Worm (Caenorhabditis elegans): ENCODE results near the gene ndua-1.

The ndua-1 gene

ce11 chrV:20829511-20829910 is 22.2 kb downstream of the ndua-1 start, which contains the start of gene num-1:
Gene num-1, plus strand, starts transcription at chrV:20829811.
- TF ChIP-seq aly-2 (tag; optimal IDR thresholded peaks at IDR 0.05) (no peak), ztf-1 (GFP tag; conservative IDR thresholded peaks at IDR 0.05) (no peak), lin-13 (GFP tag; optimal IDR thresholded peaks at IDR 0.05) (no peak), mdl-1 (tag; optimal IDR thresholded peaks at IDR 0.05) (no peak), elt-3 (tag; optimal IDR thresholded peaks at IDR 0.05) (no peak), sma-3 (GFP tag; optimal IDR thresholded peaks at IDR 0.05) (no peak), ZK546.5 (tag; optimal IDR thresholded peaks at IDR 0.05) (no peak)

- peak in 1 of 2 experiments; percentile 69 for TF ChIP-seq mdl-1 (tag; optimal IDR thresholded peaks at IDR 0.05)
- peak; percentile 3 for TF ChIP-seq fos-1 (tag; optimal IDR thresholded peaks at IDR 0.05)
- peak; percentile 44 for TF ChIP-seq ceh-82 (tag; optimal IDR thresholded peaks at IDR 0.05)
- TF ChIP-seq Y55F3AM.14 (GFP tag; optimal IDR thresholded peaks at IDR 0.05), result peak; percentile 45
- TF ChIP-seq C34F6.9 (tag; optimal IDR thresholded peaks at IDR 0.05), result peak; percentile 93
- no peak for TF ChIP-seq ztf-11 (tag; optimal IDR thresholded peaks at IDR 0.05)
- TF ChIP-seq unc-55 (GFP tag; optimal IDR thresholded peaks at IDR 0.05), result peak; percentile 98
- no peak for TF ChIP-seq nhr-10 (tag; optimal IDR thresholded peaks at IDR 0.05)
- no peak for TF ChIP-seq R02D3.7 (tag; optimal IDR thresholded peaks at IDR 0.05)
- TF ChIP-seq nhr-129 (tag; optimal IDR thresholded peaks at IDR 0.05), result peak; percentile 82
- TF ChIP-seq lin-13 (GFP tag; optimal IDR thresholded peaks at IDR 0.05), result peak; percentile 55
- peak; percentile 43 for TF ChIP-seq egl-27 (tag; optimal IDR thresholded peaks at IDR 0.05)
- peak; percentile 78 for TF ChIP-seq nhr-6 (tag; optimal IDR thresholded peaks at IDR 0.05)
- TF ChIP-seq nhr-237 (tag; optimal IDR thresholded peaks at IDR 0.05), result no peak
- peak; percentile 40 to 77 for TF ChIP-seq lsy-2 (tag; optimal IDR thresholded peaks at IDR 0.05)
- TF ChIP-seq gmeb-1 (tag; optimal IDR thresholded peaks at IDR 0.05), result no peak
- peak; percentile 74 for TF ChIP-seq crh-2 (tag; optimal IDR thresholded peaks at IDR 0.05)
- TF ChIP-seq zag-1 (tag; optimal IDR thresholded peaks at IDR 0.05), result peak; percentile 56
- peak; percentile 83 for TF ChIP-seq lin-11 (tag; optimal IDR thresholded peaks at IDR 0.05)
- TF ChIP-seq F13H6.1 (tag; optimal IDR thresholded peaks at IDR 0.05), result peak; percentile 26
- peak; percentile 30 for TF ChIP-seq sem-4 (tag; optimal IDR thresholded peaks at IDR 0.05)
- TF ChIP-seq nhr-21 (tag; optimal IDR thresholded peaks at IDR 0.05), result no peak
Measured at ce11 chrV:20828820-20829219, 22.9 kb downstream of the ndua-1 start, which contains the start of gene sbt-1. Gene sbt-1, minus strand, starts transcription at chrV:20828881.

- TF ChIP-seq nhr-129 (tag; optimal IDR thresholded peaks at IDR 0.05) (no peak), ceh-16 (tag; optimal IDR thresholded peaks at IDR 0.05) (no peak), crh-2 (tag; optimal IDR thresholded peaks at IDR 0.05) (no peak), nhr-77 (tag; optimal IDR thresholded peaks at IDR 0.05) (no peak), nhr-25 (tag; optimal IDR thresholded peaks at IDR 0.05) (no peak), nhr-11 (tag; optimal IDR thresholded peaks at IDR 0.05) (no peak), F13H6.1 (tag; optimal IDR thresholded peaks at IDR 0.05) (no peak)
Measured at ce11 chrV:20826618-20827017, 25.1 kb downstream of the ndua-1 start.

ce11 chrV:20824962-20825609 is 26.6 kb downstream of the ndua-1 start, which contains the start of the genes gcy-22 and grl-14:
Gene gcy-22, minus strand, starts transcription at chrV:20825062.
Gene grl-14, plus strand, starts transcription at chrV:20825559.
- TF ChIP-seq unc-62 (GFP tag; optimal IDR thresholded peaks at IDR 0.05), result no peak
- no peak for TF ChIP-seq unc-55 (GFP tag; optimal IDR thresholded peaks at IDR 0.05)
- no peak for TF ChIP-seq nhr-6 (tag; optimal IDR thresholded peaks at IDR 0.05)
- TF ChIP-seq blmp-1 (tag; optimal IDR thresholded peaks at IDR 0.05; ENCODE audit: insufficient read depth), result no peak
- no peak for TF ChIP-seq lsy-2 (tag; optimal IDR thresholded peaks at IDR 0.05)
- no peak for TF ChIP-seq nhr-21 (tag; optimal IDR thresholded peaks at IDR 0.05)
- TF ChIP-seq R02D3.7 (tag; optimal IDR thresholded peaks at IDR 0.05), result no peak
- TF ChIP-seq nhr-129 (tag; optimal IDR thresholded peaks at IDR 0.05), result no peak
- no peak for TF ChIP-seq nhr-10 (tag; optimal IDR thresholded peaks at IDR 0.05)
- no peak for TF ChIP-seq nhr-23 (tag; optimal IDR thresholded peaks at IDR 0.05)
- no peak for TF ChIP-seq nhr-12 (tag; optimal IDR thresholded peaks at IDR 0.05)
- no peak for TF ChIP-seq F13H6.1 (tag; optimal IDR thresholded peaks at IDR 0.05)
- TF ChIP-seq nhr-25 (tag; optimal IDR thresholded peaks at IDR 0.05), result no peak
- no peak for TF ChIP-seq ztf-11 (tag; optimal IDR thresholded peaks at IDR 0.05)
- no peak for TF ChIP-seq ceh-16 (tag; optimal IDR thresholded peaks at IDR 0.05)
- TF ChIP-seq mab-5 (tag; optimal IDR thresholded peaks at IDR 0.05), result no peak
- TF ChIP-seq elt-3 (tag; optimal IDR thresholded peaks at IDR 0.05), result no peak

Measured in whole organism, L2 larva.